Worm (Caenorhabditis elegans) whole organism, young adult: ENCODE data around the gene lgc-44.

Experiments
- B0019.2 ChIP-seq: fragments of 200-800 bp; sonication (Bioruptor generic); conservative IDR thresholded peaks from 2 replicates; pipeline ENCODE4 v1.3.6; 2022; ENCODE audit warnings: missing genetic modification reagents, missing genetic modification characterization, missing compliant biosample characterization
- C17E4.6 ChIP-seq: fragments of 200-800 bp; sonication (Bioruptor generic); IDR thresholded peaks from 2 replicates; pipeline ENCODE4 v1.3.6; 2022; ENCODE audit warnings: missing genetic modification reagents, missing genetic modification characterization, missing compliant biosample characterization
- D2030.7 ChIP-seq: fragments of 200-800 bp; sonication (Bioruptor generic); IDR thresholded peaks from 2 replicates; pipeline ENCODE4 v1.3.6; 2022; ENCODE audit warnings: missing genetic modification reagents, missing genetic modification characterization, missing compliant biosample characterization
- F33H1.4 ChIP-seq: fragments of 200-800 bp; sonication (Bioruptor generic); IDR thresholded peaks from 2 replicates; pipeline ENCODE4 v1.3.6; 2022; ENCODE audit warnings: missing genetic modification reagents, missing genetic modification characterization, missing compliant biosample characterization
- F37B4.10 ChIP-seq: fragments of 200-800 bp; sonication (Bioruptor generic); IDR thresholded peaks from 2 replicates; pipeline ENCODE4 v1.3.6; 2022; ENCODE audit warnings: missing genetic modification characterization, missing compliant biosample characterization
- F39B2.1 ChIP-seq: fragments of 200-800 bp; sonication (Bioruptor generic); IDR thresholded peaks from 2 replicates; pipeline ENCODE4 v1.3.6; 2022; ENCODE audit warnings: missing genetic modification reagents, missing genetic modification characterization, missing compliant biosample characterization
- F57C9.4 ChIP-seq: sonication (generic microtip); optimal IDR thresholded peaks from 2 replicates; lab custom pipeline; 2017; ENCODE audit warnings: mild to moderate bottlenecking, missing genetic modification characterization, missing compliant biosample characterization
- K12H6.12 ChIP-seq: fragments of 200-800 bp; sonication (Bioruptor generic); optimal IDR thresholded peaks from 2 replicates; lab custom pipeline; 2018; ENCODE audit warnings: mild to moderate bottlenecking, missing genetic modification characterization, missing compliant biosample characterization
- Y95B8A.8 ChIP-seq: fragments of 200-800 bp; sonication (Bioruptor generic); IDR thresholded peaks from 2 replicates; pipeline ENCODE4 v1.3.6; 2022; ENCODE audit warnings: missing genetic modification reagents, missing genetic modification characterization, missing compliant biosample characterization
- aptf-2 ChIP-seq: fragments of 200-800 bp; sonication (Bioruptor generic); conservative IDR thresholded peaks from 2 replicates; pipeline ENCODE4 v1.3.6; 2022; ENCODE audit warnings: missing genetic modification reagents, missing genetic modification characterization, missing compliant biosample characterization
- aptf-3 ChIP-seq: fragments of 200-800 bp; sonication (Bioruptor generic); IDR thresholded peaks from 2 replicates; pipeline ENCODE4 v1.3.6; 2022; ENCODE audit warnings: missing genetic modification characterization, missing compliant biosample characterization
- bed-1 ChIP-seq: fragments of 200-800 bp; sonication (Bioruptor generic); IDR thresholded peaks from 2 replicates; pipeline ENCODE4 v1.3.6; 2022; ENCODE audit warnings: missing genetic modification reagents, missing genetic modification characterization, missing compliant biosample characterization
- ccch-3 ChIP-seq: fragments of 200-800 bp; sonication (Bioruptor generic); optimal IDR thresholded peaks from 2 replicates; lab custom pipeline; 2018; ENCODE audit warnings: mild to moderate bottlenecking, missing genetic modification characterization, missing compliant biosample characterization
- ceh-27 ChIP-seq: fragments of 200-800 bp; sonication (Bioruptor generic); optimal IDR thresholded peaks from 2 replicates; lab custom pipeline; 2018; ENCODE audit warnings: mild to moderate bottlenecking, missing genetic modification characterization, moderate library complexity, missing compliant biosample characterization
- ceh-79 ChIP-seq: sonication (generic microtip); optimal IDR thresholded peaks from 2 replicates; lab custom pipeline; 2017; ENCODE audit warnings: mild to moderate bottlenecking, missing genetic modification characterization, missing compliant biosample characterization
- ceh-91 ChIP-seq: fragments of 200-800 bp; sonication (Bioruptor generic); IDR thresholded peaks from 2 replicates; pipeline ENCODE4 v1.3.6; 2022; ENCODE audit warnings: missing genetic modification reagents, missing genetic modification characterization, missing compliant biosample characterization
- dpl-1 ChIP-seq: fragments of 150-350 bp; optimal IDR thresholded peaks from 2 replicates; lab custom pipeline; 2014; ENCODE audit warnings: missing biosample characterization, missing genetic modification reagents, missing genetic modification characterization
- efl-1 ChIP-seq: fragments of 150-350 bp; optimal IDR thresholded peaks from 2 replicates; lab custom pipeline; 2014; ENCODE audit warnings: missing biosample characterization, missing genetic modification reagents, missing genetic modification characterization
- ekl-4 ChIP-seq: fragments of 200-800 bp; sonication (Bioruptor generic); IDR thresholded peaks from 2 replicates; pipeline ENCODE4 v1.3.6; 2022; ENCODE audit warnings: missing genetic modification reagents, missing genetic modification characterization, missing compliant biosample characterization
- ets-4 ChIP-seq: fragments of 200-800 bp; sonication (Bioruptor generic); optimal IDR thresholded peaks from 2 replicates; lab custom pipeline; 2018; ENCODE audit warnings: mild to moderate bottlenecking, missing genetic modification characterization, missing compliant biosample characterization
- gei-17 ChIP-seq: fragments of 200-800 bp; sonication (Bioruptor generic); optimal IDR thresholded peaks from 2 replicates; lab custom pipeline; 2018; ENCODE audit warnings: mild to moderate bottlenecking, missing genetic modification characterization, missing compliant biosample characterization
- him-1 ChIP-seq: sonication (generic microtip); optimal IDR thresholded peaks from 2 replicates; lab custom pipeline; 2016; ENCODE audit warnings: missing genotype, missing genetic modification reagents, missing genetic modification characterization, missing compliant biosample characterization
- hlh-12 ChIP-seq: sonication (generic microtip); optimal IDR thresholded peaks from 2 replicates; lab custom pipeline; 2016; ENCODE audit warnings: missing genetic modification characterization, missing compliant biosample characterization
- hmg-20 ChIP-seq: fragments of 200-800 bp; sonication (Bioruptor generic); IDR thresholded peaks from 2 replicates; pipeline ENCODE4 v1.3.6; 2022; ENCODE audit warnings: missing genetic modification reagents, missing genetic modification characterization, missing compliant biosample characterization
- let-526 ChIP-seq: fragments of 200-800 bp; sonication (Bioruptor generic); IDR thresholded peaks from 2 replicates; pipeline ENCODE4 v1.3.6; 2022; ENCODE audit warnings: missing genetic modification reagents, missing genetic modification characterization, missing compliant biosample characterization
- lin-35 ChIP-seq, 3 experiments: fragments of 150-350 bp in 2 of 3; sonication (generic microtip) in 1 of 3; optimal IDR thresholded peaks; 2 replicates each; lab custom pipeline; 2014 to 2018; ENCODE audit warnings: missing biosample characterization in 3 of 3, missing genetic modification characterization in 3 of 3, missing genetic modification reagents in 3 of 3
- lsl-1 ChIP-seq: fragments of 200-800 bp; sonication (Bioruptor generic); optimal IDR thresholded peaks from 2 replicates; lab custom pipeline; 2018; ENCODE audit warnings: mild to moderate bottlenecking, missing genetic modification characterization, moderate library complexity, missing compliant biosample characterization
- madf-10 ChIP-seq: sonication (generic microtip); optimal IDR thresholded peaks from 2 replicates; lab custom pipeline; 2016; ENCODE audit warnings: mild to moderate bottlenecking, missing genetic modification characterization, missing compliant biosample characterization
- madf-8 ChIP-seq: fragments of 200-800 bp; sonication (Bioruptor generic); conservative IDR thresholded peaks from 2 replicates; pipeline ENCODE4 v1.3.6; 2022; ENCODE audit warnings: missing genetic modification reagents, missing genetic modification characterization, missing compliant biosample characterization
- mxl-1 ChIP-seq: sonication (generic microtip); optimal IDR thresholded peaks from 2 replicates; lab custom pipeline; 2016; ENCODE audit warnings: missing genetic modification characterization, missing compliant biosample characterization
- pbrm-1 ChIP-seq: fragments of 200-800 bp; sonication (Bioruptor generic); IDR thresholded peaks from 2 replicates; pipeline ENCODE4 v1.3.6; 2022; ENCODE audit warnings: missing genetic modification reagents, missing genetic modification characterization, missing compliant biosample characterization
- rec-8 ChIP-seq, 2 experiments: sonication (generic microtip); optimal IDR thresholded peaks; 2 replicates each; lab custom pipeline; 2016; ENCODE audit warnings: mild to moderate bottlenecking in 2 of 2, missing genetic modification characterization in 2 of 2, missing genetic modification reagents in 2 of 2, missing genotype in 2 of 2, missing biosample characterization in 1 of 2, missing compliant biosample characterization in 1 of 2, moderate library complexity in 1 of 2
- snpc-3.4 ChIP-seq: sonication (generic microtip); optimal IDR thresholded peaks from 2 replicates; lab custom pipeline; 2017; ENCODE audit warnings: missing genetic modification characterization, mild to moderate bottlenecking, missing compliant biosample characterization, antibody characterized with exemption, moderate library complexity, missing genotype, missing genetic modification reagents
- snpc-4 ChIP-seq, 5 experiments: fragments of 150-350 bp in 1 of 5; sonication (generic microtip) in 4 of 5; optimal IDR thresholded peaks; 2 replicates each; lab custom pipeline; 2014 to 2018; ENCODE audit warnings: missing genetic modification characterization in 5 of 5, missing biosample characterization in 3 of 5, antibody characterized with exemption in 2 of 5, mild to moderate bottlenecking in 2 of 5, missing compliant biosample characterization in 2 of 5, missing genotype in 2 of 5, moderate library complexity in 2 of 5, missing genetic modification reagents in 1 of 5
- sptf-2 ChIP-seq: fragments of 200-800 bp; sonication (Bioruptor generic); optimal IDR thresholded peaks from 2 replicates; lab custom pipeline; 2018; ENCODE audit warnings: mild to moderate bottlenecking, missing genetic modification characterization, missing compliant biosample characterization
- tlf-1 ChIP-seq: fragments of 200-800 bp; sonication (Bioruptor generic); optimal IDR thresholded peaks from 2 replicates; lab custom pipeline; 2018; ENCODE audit warnings: mild to moderate bottlenecking, missing genetic modification characterization, missing compliant biosample characterization
- unc-130 ChIP-seq: sonication (generic microtip); optimal IDR thresholded peaks from 2 replicates; lab custom pipeline; 2016; ENCODE audit warnings: missing genetic modification reagents, missing genetic modification characterization, missing compliant biosample characterization
- xnd-1 ChIP-seq: sonication (generic microtip); optimal IDR thresholded peaks from 2 replicates; lab custom pipeline; 2016; ENCODE audit warnings: missing genotype, missing genetic modification reagents, missing genetic modification characterization, missing compliant biosample characterization
- ztf-18 ChIP-seq: sonication (generic microtip); optimal IDR thresholded peaks from 2 replicates; lab custom pipeline; 2016; ENCODE audit warnings: missing genotype, mild to moderate bottlenecking, missing genetic modification characterization, missing compliant biosample characterization
- ztf-25 ChIP-seq: fragments of 200-800 bp; sonication (Bioruptor generic); IDR thresholded peaks from 2 replicates; pipeline ENCODE4 v1.3.6; 2022; ENCODE audit warnings: missing genetic modification reagents, missing genetic modification characterization, missing compliant biosample characterization

The lgc-44 gene

DNA sequence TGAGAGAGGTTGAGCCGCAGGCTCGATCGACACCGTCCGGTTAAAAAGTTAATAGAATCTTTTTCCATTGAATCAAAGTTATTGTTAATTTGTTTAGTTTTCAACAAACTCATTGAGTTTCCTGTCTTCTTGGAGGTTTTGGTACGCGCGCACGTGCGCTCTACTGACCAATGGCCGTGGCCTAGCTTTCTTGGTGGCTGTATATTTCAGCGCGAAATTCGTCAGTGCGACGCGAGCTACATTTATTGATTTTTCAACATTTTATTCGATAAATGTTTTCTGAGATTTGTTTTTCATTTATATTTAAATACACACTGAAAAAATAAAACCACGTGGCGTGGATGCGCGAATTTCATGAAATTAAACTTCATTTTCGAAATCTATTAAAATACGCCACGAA lies 28.2 kb downstream of the lgc-44 start, which contains the start of gene bir-1 (continued):
- no peak for TF ChIP-seq snpc-4 (GFP tag; optimal IDR thresholded peaks at IDR 0.05; lab: Kevin White, UChicago)
- TF ChIP-seq snpc-4 (tag; optimal IDR thresholded peaks at IDR 0.05; lab: Kevin White, UChicago) = peak in 2 of 4 experiments; percentile 37 to 58
- 0 out of 2 replicates have a peak, but pooled peaks have one; percentile 27 for TF ChIP-seq pbrm-1
- no peak for TF ChIP-seq let-526
- TF ChIP-seq ceh-27 (GFP tag; lab: Kevin White, UChicago) = no peak
- no peak for TF ChIP-seq F39B2.1 (GFP tag; lab: Robert Waterston, UW)
- no peak for TF ChIP-seq F37B4.10
- TF ChIP-seq ets-4 (GFP tag; lab: Kevin White, UChicago) = no peak
- no peak for TF ChIP-seq mxl-1 (tag; lab: Kevin White, UChicago)
- peak; percentile 42 for TF ChIP-seq unc-130 (GFP tag; lab: Kevin White, UChicago)
- no peak for TF ChIP-seq gei-17 (GFP tag; lab: Kevin White, UChicago)
- peak; percentile 1 for TF ChIP-seq K12H6.12 (tag; lab: Kevin White, UChicago)
- no peak for TF ChIP-seq xnd-1 (tag; lab: Kevin White, UChicago)
- no peak for TF ChIP-seq B0019.2 (GFP tag; lab: Robert Waterston, UW)
- no peak for TF ChIP-seq F57C9.4 (tag; lab: Kevin White, UChicago)
- peak; percentile 35 for TF ChIP-seq madf-10 (tag; lab: Kevin White, UChicago)
- peak; percentile 25 for TF ChIP-seq dpl-1 (GFP tag; lab: Kevin White, UChicago)
- peak; percentile 35 for TF ChIP-seq ztf-18 (tag; lab: Kevin White, UChicago)
- peak; percentile 66 for TF ChIP-seq D2030.7
- no peak for TF ChIP-seq aptf-3 (GFP tag; lab: Robert Waterston, UW)
- TF ChIP-seq efl-1 = peak; percentile 75
- TF ChIP-seq lsl-1 (GFP tag; lab: Kevin White, UChicago) = peak; percentile 40
- no peak for TF ChIP-seq bed-1 (GFP tag; lab: Robert Waterston, UW)
- TF ChIP-seq rec-8 (tag; optimal IDR thresholded peaks at IDR 0.05; lab: Kevin White, UChicago) = peak in 1 of 2 experiments; percentile 7
- TF ChIP-seq ztf-25 (GFP tag; lab: Robert Waterston, UW) = no peak
- TF ChIP-seq hlh-12 (tag; lab: Kevin White, UChicago) = no peak
- TF ChIP-seq hmg-20 = no peak
- TF ChIP-seq tlf-1 (GFP tag; lab: Kevin White, UChicago) = no peak
- TF ChIP-seq madf-8 (GFP tag; lab: Robert Waterston, UW) = peak; percentile 15; the same call in 1 of the 2 replicates
- 0 out of 2 replicates have a peak, but pooled peaks have one; percentile 23 for TF ChIP-seq ekl-4 (GFP tag; lab: Robert Waterston, UW)
- TF ChIP-seq ceh-91 (GFP tag; lab: Robert Waterston, UW) = 0 out of 2 replicates have a peak, but pooled peaks have one; percentile 35
- peak; percentile 46; the same call in 1 of the 2 replicates for TF ChIP-seq Y95B8A.8 (GFP tag; lab: Robert Waterston, UW)
- TF ChIP-seq lin-35 (GFP tag; optimal IDR thresholded peaks at IDR 0.05; lab: Kevin White, UChicago) = no peak
- no peak for TF ChIP-seq ccch-3 (GFP tag; lab: Kevin White, UChicago)
- TF ChIP-seq F33H1.4 (GFP tag; lab: Robert Waterston, UW) = peak; percentile 30; the same call in 1 of the 2 replicates
- peak; percentile 21 for TF ChIP-seq him-1
- TF ChIP-seq ceh-79 (tag; lab: Kevin White, UChicago) = no peak
- TF ChIP-seq snpc-3.4 (tag; lab: Kevin White, UChicago) = no peak
- no peak for TF ChIP-seq aptf-2 (GFP tag; lab: Robert Waterston, UW)
- no peak for TF ChIP-seq sptf-2
- no peak for TF ChIP-seq C17E4.6 (GFP tag; lab: Robert Waterston, UW)
